Fruit fly (Drosophila melanogaster): ENCODE results near the gene CG4115.

- TF ChIP-seq CG10669 (GFP tag; optimal IDR thresholded peaks at IDR 0.05) (no peak), fkh (GFP tag; optimal IDR thresholded peaks at IDR 0.05) (no peak), Ets21C (GFP tag; optimal IDR thresholded peaks at IDR 0.05) (peak; percentile 36), Eip78C (GFP tag) (peak; percentile 68), Blimp-1 (GFP tag; optimal IDR thresholded peaks at IDR 0.05) (peak; percentile 15)
Observed at dm6 chr3R:12344914-12345549, 14.8 kb upstream of the CG4115 start.
